Fruit fly (Drosophila melanogaster) whole organism, embryonic: ENCODE results near the gene Arc42.

Experiments
- Atf3 ChIP-seq: fragments of 200-800 bp; sonication (Bioruptor generic); optimal IDR thresholded peaks from 3 replicates; lab custom pipeline; 2016; ENCODE audit warnings: missing biosample characterization, missing genetic modification characterization
- CG10274 ChIP-seq: fragments of 200-800 bp; sonication (Bioruptor generic); optimal IDR thresholded peaks from 3 replicates; lab custom pipeline; 2017; ENCODE audit warnings: missing biosample characterization, mild to moderate bottlenecking, missing genetic modification characterization
- CG10431 ChIP-seq: fragments of 200-800 bp; sonication (Bioruptor generic); optimal IDR thresholded peaks from 3 replicates; lab custom pipeline; 2018; ENCODE audit warnings: missing biosample characterization, mild to moderate bottlenecking, missing genetic modification characterization
- CG10543 ChIP-seq: fragments of 200-800 bp; sonication (Bioruptor generic); optimal IDR thresholded peaks from 3 replicates; lab custom pipeline; 2017; ENCODE audit warnings: missing biosample characterization, mild to moderate bottlenecking, missing genetic modification characterization, moderate library complexity
- CG10565 ChIP-seq: fragments of 200-800 bp; sonication (Bioruptor generic); optimal IDR thresholded peaks from 3 replicates; lab custom pipeline; 2016; ENCODE audit warnings: missing biosample characterization, mild to moderate bottlenecking, missing genetic modification characterization
- CG12155 ChIP-seq: fragments of 200-800 bp; sonication (Bioruptor generic); optimal IDR thresholded peaks from 3 replicates; lab custom pipeline; 2016; ENCODE audit warnings: missing biosample characterization, missing genetic modification characterization
- CG14441 ChIP-seq: fragments of 200-800 bp; sonication (Bioruptor generic); IDR thresholded peaks from 2 replicates; pipeline ENCODE4 v1.3.6; 2022; ENCODE audit warnings: missing biosample characterization, missing genetic modification characterization
- CG14965 ChIP-seq: fragments of 200-800 bp; sonication (Bioruptor generic); optimal IDR thresholded peaks from 2 replicates; lab custom pipeline; 2016; ENCODE audit warnings: missing biosample characterization, missing genetic modification characterization, borderline replicate concordance
- CG15696 ChIP-seq: fragments of 200-800 bp; sonication (Bioruptor generic); optimal IDR thresholded peaks from 2 replicates; lab custom pipeline; 2019; ENCODE audit warnings: missing biosample characterization, mild to moderate bottlenecking, missing genetic modification characterization, moderate library complexity
- CG17186 ChIP-seq: fragments of 200-800 bp; sonication (Bioruptor generic); optimal IDR thresholded peaks from 3 replicates; lab custom pipeline; 2017; ENCODE audit warnings: missing biosample characterization, missing genetic modification reagents, missing genetic modification characterization
- CG17912 ChIP-seq: fragments of 200-800 bp; sonication (Bioruptor generic); optimal IDR thresholded peaks from 2 replicates; lab custom pipeline; 2018; ENCODE audit warnings: missing biosample characterization, mild to moderate bottlenecking, missing genetic modification characterization
- CG18011 ChIP-seq: fragments of 200-800 bp; sonication (Bioruptor generic); optimal IDR thresholded peaks from 2 replicates; lab custom pipeline; 2017; ENCODE audit warnings: missing biosample characterization, missing genetic modification characterization, mild to moderate bottlenecking, moderate library complexity, missing genotype
- CG18476 ChIP-seq: fragments of 200-800 bp; sonication (Bioruptor generic); optimal IDR thresholded peaks from 2 replicates; lab custom pipeline; 2016; ENCODE audit warnings: missing biosample characterization, mild to moderate bottlenecking, missing genetic modification characterization
- CG18599 ChIP-seq: fragments of 200-800 bp; sonication (Bioruptor generic); optimal IDR thresholded peaks from 3 replicates; lab custom pipeline; 2017; ENCODE audit warnings: missing biosample characterization, missing genetic modification characterization, mild to moderate bottlenecking, moderate library complexity, missing genetic modification reagents
- CG30020 ChIP-seq: fragments of 200-800 bp; optimal IDR thresholded peaks from 2 replicates; lab custom pipeline; 2019; ENCODE audit warnings: missing biosample characterization, mild to moderate bottlenecking, missing genetic modification characterization, moderate library complexity
- CG31224 ChIP-seq: fragments of 200-800 bp; sonication (Bioruptor generic); IDR thresholded peaks from 2 replicates; pipeline ENCODE4 v1.3.6; 2022; ENCODE audit warnings: missing biosample characterization, missing genetic modification characterization
- CG31388 ChIP-seq: fragments of 200-800 bp; sonication (Bioruptor generic); optimal IDR thresholded peaks from 2 replicates; lab custom pipeline; 2016; ENCODE audit warnings: missing biosample characterization, missing genetic modification characterization
- CG31441 ChIP-seq: fragments of 200-800 bp; sonication (Bioruptor generic); IDR thresholded peaks from 2 replicates; pipeline ENCODE4 v1.3.6; 2022; ENCODE audit warnings: missing biosample characterization, missing genetic modification characterization
- CG4707 ChIP-seq: fragments of 200-800 bp; sonication (Bioruptor generic); optimal IDR thresholded peaks from 2 replicates; lab custom pipeline; 2018; ENCODE audit warnings: missing biosample characterization, mild to moderate bottlenecking, missing genetic modification characterization, moderate library complexity
- CG6175 ChIP-seq: fragments of 200-800 bp; sonication (Bioruptor generic); IDR thresholded peaks from 3 replicates; pipeline ENCODE4 v1.3.6; 2022; ENCODE audit warnings: missing biosample characterization, missing genetic modification characterization
- CG7357 ChIP-seq: fragments of 200-800 bp; sonication (Bioruptor generic); IDR thresholded peaks from 3 replicates; pipeline ENCODE4 v1.3.6; 2022; ENCODE audit warnings: missing biosample characterization, missing genetic modification characterization
- CG8089 ChIP-seq: fragments of 200-800 bp; sonication (Bioruptor generic); optimal IDR thresholded peaks from 3 replicates; lab custom pipeline; 2016; ENCODE audit warnings: missing biosample characterization, missing genetic modification characterization
- Deaf1 ChIP-seq: fragments of 200-800 bp; optimal IDR thresholded peaks from 3 replicates; lab custom pipeline; 2019; ENCODE audit warnings: missing biosample characterization, mild to moderate bottlenecking, missing genetic modification characterization, moderate library complexity
- Dfd ChIP-seq, 2 experiments: fragments of >200 bp; optimal IDR thresholded peaks; 2 replicates each; lab custom pipeline; 2017; ENCODE audit warnings: missing biosample characterization in 2 of 2, missing genetic modification characterization in 2 of 2
- Dll ChIP-seq: fragments of 200-800 bp; sonication (Bioruptor generic); IDR thresholded peaks from 4 replicates; pipeline ENCODE4 v1.3.6; 2022; ENCODE audit warnings: missing biosample characterization, missing genetic modification characterization; ENCODE audit not compliant: partially characterized antibody
- Drgx ChIP-seq: fragments of 200-800 bp; sonication (Bioruptor generic); IDR thresholded peaks from 2 replicates; pipeline ENCODE4 v1.3.6; 2022; ENCODE audit warnings: missing biosample characterization, missing genetic modification characterization
- Fer1 ChIP-seq: fragments of 200-800 bp; sonication (Bioruptor generic); optimal IDR thresholded peaks from 2 replicates; lab custom pipeline; 2017; ENCODE audit warnings: missing biosample characterization, mild to moderate bottlenecking, missing genetic modification characterization
- H15 ChIP-seq: fragments of 200-800 bp; sonication (Bioruptor generic); IDR thresholded peaks from 3 replicates; pipeline ENCODE4 v1.3.6; 2022; ENCODE audit warnings: missing biosample characterization, missing genetic modification characterization
- Jarid2 ChIP-seq: fragments of 200-800 bp; sonication (Bioruptor generic); optimal IDR thresholded peaks from 3 replicates; lab custom pipeline; 2017; ENCODE audit warnings: mild to moderate bottlenecking, missing biosample characterization, missing genetic modification reagents, missing genetic modification characterization
- Lim3 ChIP-seq: fragments of 200-800 bp; sonication (Bioruptor generic); IDR thresholded peaks from 2 replicates; pipeline ENCODE4 v1.3.6; 2022; ENCODE audit warnings: missing biosample characterization, missing genetic modification characterization
- Pdp1 ChIP-seq, 2 experiments: fragments of 200-800 bp; sonication (Bioruptor generic); optimal IDR thresholded peaks; 3 replicates each; lab custom pipeline; 2016; ENCODE audit warnings: missing biosample characterization in 2 of 2, missing genetic modification characterization in 2 of 2, mild to moderate bottlenecking in 1 of 2, moderate library complexity in 1 of 2
- Sin3A ChIP-seq: fragments of >200 bp; optimal IDR thresholded peaks from 2 replicates; lab custom pipeline; 2018
- Xbp1 ChIP-seq: fragments of 200-800 bp; sonication (Bioruptor generic); optimal IDR thresholded peaks from 3 replicates; lab custom pipeline; 2016; ENCODE audit warnings: missing biosample characterization, mild to moderate bottlenecking, missing genetic modification characterization
- Xrp1 ChIP-seq: fragments of 200-800 bp; sonication (Bioruptor generic); IDR thresholded peaks from 2 replicates; pipeline ENCODE4 v1.3.6; 2022; ENCODE audit warnings: missing biosample characterization, missing genetic modification characterization
- abd-A ChIP-seq: fragments of 200-800 bp; sonication (Bioruptor generic); optimal IDR thresholded peaks from 3 replicates; lab custom pipeline; 2019; ENCODE audit warnings: missing biosample characterization, mild to moderate bottlenecking, missing genetic modification characterization, moderate library complexity
- ato ChIP-seq: fragments of 200-800 bp; sonication (Bioruptor generic); IDR thresholded peaks from 2 replicates; pipeline ENCODE4 v1.3.6; 2022; ENCODE audit warnings: missing biosample characterization, missing genetic modification characterization; ENCODE audit not compliant: partially characterized antibody
- cad ChIP-seq: fragments of >200 bp; optimal IDR thresholded peaks from 2 replicates; lab custom pipeline; 2017; ENCODE audit warnings: missing biosample characterization, missing genetic modification characterization
- ci ChIP-seq: fragments of 200-800 bp; sonication (Bioruptor generic); IDR thresholded peaks from 3 replicates; pipeline ENCODE4 v1.3.6; 2022; ENCODE audit warnings: missing biosample characterization, missing genetic modification characterization
- insv ChIP-seq, 2 experiments: fragments of 200-800 bp; sonication (Bioruptor generic); optimal IDR thresholded peaks; 3 replicates each; lab custom pipeline; 2016 to 2018; ENCODE audit warnings: missing biosample characterization in 2 of 2, missing genetic modification characterization in 2 of 2
- jigr1 ChIP-seq: fragments of 200-800 bp; sonication (Bioruptor generic); IDR thresholded peaks from 3 replicates; pipeline ENCODE4 v1.3.6; 2022; ENCODE audit warnings: missing biosample characterization, missing genetic modification characterization
- jumu ChIP-seq: fragments of 200-800 bp; sonication (Bioruptor generic); optimal IDR thresholded peaks from 3 replicates; lab custom pipeline; 2016; ENCODE audit warnings: missing biosample characterization, missing genetic modification characterization
- nerfin-1 ChIP-seq: fragments of 200-800 bp; sonication (Bioruptor generic); optimal IDR thresholded peaks from 3 replicates; lab custom pipeline; 2019; ENCODE audit warnings: missing biosample characterization, mild to moderate bottlenecking, missing genetic modification characterization, moderate library complexity
- nerfin-2 ChIP-seq: fragments of 200-800 bp; sonication (Bioruptor generic); IDR thresholded peaks from 2 replicates; pipeline ENCODE4 v1.3.6; 2022; ENCODE audit warnings: missing biosample characterization, missing genetic modification characterization; ENCODE audit not compliant: partially characterized antibody
- pita ChIP-seq: fragments of 200-800 bp; sonication (Bioruptor generic); optimal IDR thresholded peaks from 2 replicates; lab custom pipeline; 2017; ENCODE audit warnings: missing biosample characterization, mild to moderate bottlenecking, missing genetic modification characterization
- psq ChIP-seq: fragments of 200-800 bp; sonication (Bioruptor generic); optimal IDR thresholded peaks from 2 replicates; lab custom pipeline; 2017; ENCODE audit warnings: missing biosample characterization, missing genetic modification characterization
- rib ChIP-seq: fragments of 200-800 bp; sonication (Bioruptor generic); IDR thresholded peaks from 2 replicates; pipeline ENCODE4 v1.3.6; 2022; ENCODE audit warnings: missing biosample characterization, missing genetic modification characterization
- sc ChIP-seq, 3 experiments: fragments of >200 bp in 2 of 3; fragments of 200-800 bp in 1 of 3; sonication (Bioruptor generic) in 1 of 3; optimal IDR thresholded peaks; 2 replicates in 2 of 3; 3 replicates in 1 of 3; lab custom pipeline; 2017; ENCODE audit warnings: mild to moderate bottlenecking in 1 of 3, missing biosample characterization in 1 of 3, missing genetic modification characterization in 1 of 3, missing genetic modification reagents in 1 of 3
- stwl ChIP-seq: fragments of 200-800 bp; sonication (Bioruptor generic); optimal IDR thresholded peaks from 3 replicates; lab custom pipeline; 2018; ENCODE audit warnings: missing biosample characterization, mild to moderate bottlenecking, missing genetic modification characterization, moderate library complexity
- zf30C ChIP-seq: fragments of 200-800 bp; sonication (Bioruptor generic); optimal IDR thresholded peaks from 3 replicates; lab custom pipeline; 2018; ENCODE audit warnings: missing biosample characterization, mild to moderate bottlenecking, missing genetic modification characterization

Gene Arc42

dm6 chr3R:19905932-19906439 is 28.4 kb downstream of the Arc42 start (continued):
- TF ChIP-seq CG6175 (peak; percentile 48; the same call in 1 of the 3 replicates), Deaf1 (tag; lab: Kevin White, UChicago) (peak; percentile 52), CG18011 (GFP tag; lab: Kevin White, UChicago) (peak; percentile 67), pita (no peak), ci (GFP tag; lab: Robert Waterston, UW) (peak; percentile 90), Lim3 (GFP tag; lab: Robert Waterston, UW) (peak; percentile 46; the same call in 1 of the 2 replicates), cad (GFP tag; lab: Kevin White, UChicago) (no peak), CG31388 (GFP tag; lab: Kevin White, UChicago) (no peak), CG31441 (GFP tag; lab: Robert Waterston, UW) (peak; percentile 82), Drgx (GFP tag; lab: Robert Waterston, UW) (peak; percentile 84), CG17186 (GFP tag; lab: Kevin White, UChicago) (peak; percentile 49), zf30C (GFP tag; lab: Kevin White, UChicago) (no peak), CG18599 (peak; percentile 92), CG12155 (peak; percentile 80), CG10274 (GFP tag; lab: Kevin White, UChicago) (peak; percentile 65), CG8089 (GFP tag; lab: Kevin White, UChicago) (peak; percentile 44), Atf3 (peak; percentile 61), CG7357 (peak; percentile 34; the same call in 1 of the 3 replicates), Dfd (GFP tag; optimal IDR thresholded peaks at IDR 0.05; lab: Kevin White, UChicago) (no peak), jigr1 (GFP tag; lab: Robert Waterston, UW) (peak; percentile 70; the same call in 2 of the 3 replicates), H15 (peak; percentile 83), Fer1 (peak; percentile 90), CG30020 (no peak), sc (optimal IDR thresholded peaks at IDR 0.05; lab: Kevin White, UChicago) (no peak), sc (GFP tag; optimal IDR thresholded peaks at IDR 0.05; lab: Kevin White, UChicago) (peak; percentile 48), CG14965 (peak; percentile 14), Pdp1 (GFP tag; optimal IDR thresholded peaks at IDR 0.05; lab: Kevin White, UChicago) (peak; percentile 65 to 74), nerfin-2 (GFP tag; lab: Robert Waterston, UW) (no peak), CG14441 (GFP tag; lab: Robert Waterston, UW) (peak; percentile 87), CG15696 (tag; lab: Kevin White, UChicago) (peak; percentile 33), Xbp1 (peak; percentile 87), CG10543 (GFP tag; lab: Kevin White, UChicago) (peak; percentile 77), Dll (GFP tag; lab: Robert Waterston, UW) (peak; percentile 11; the same call in 1 of the 4 replicates), Jarid2 (GFP tag; lab: Kevin White, UChicago) (no peak), stwl (tag; lab: Kevin White, UChicago) (no peak), abd-A (tag; lab: Kevin White, UChicago) (peak; percentile 58), CG31224 (GFP tag; lab: Robert Waterston, UW) (peak; percentile 80), CG17912 (GFP tag; lab: Kevin White, UChicago) (no peak), insv (GFP tag; optimal IDR thresholded peaks at IDR 0.05; lab: Kevin White, UChicago) (no peak), ato (no peak), rib (peak; percentile 73), CG10565 (no peak), CG18476 (GFP tag; lab: Kevin White, UChicago) (peak; percentile 56), jumu (GFP tag; lab: Kevin White, UChicago) (peak; percentile 52), CG10431 (GFP tag; lab: Kevin White, UChicago) (no peak), Xrp1 (GFP tag; lab: Robert Waterston, UW) (peak; percentile 89), nerfin-1 (peak; percentile 48), CG4707 (GFP tag; lab: Kevin White, UChicago) (peak; percentile 98), psq (GFP tag; lab: Kevin White, UChicago) (no peak), Sin3A (lab: Kevin White, UChicago) (no peak)
